Worm (Caenorhabditis elegans): ENCODE measurements around the gene Y48C3A.12.

The Y48C3A.12 gene

DNA sequence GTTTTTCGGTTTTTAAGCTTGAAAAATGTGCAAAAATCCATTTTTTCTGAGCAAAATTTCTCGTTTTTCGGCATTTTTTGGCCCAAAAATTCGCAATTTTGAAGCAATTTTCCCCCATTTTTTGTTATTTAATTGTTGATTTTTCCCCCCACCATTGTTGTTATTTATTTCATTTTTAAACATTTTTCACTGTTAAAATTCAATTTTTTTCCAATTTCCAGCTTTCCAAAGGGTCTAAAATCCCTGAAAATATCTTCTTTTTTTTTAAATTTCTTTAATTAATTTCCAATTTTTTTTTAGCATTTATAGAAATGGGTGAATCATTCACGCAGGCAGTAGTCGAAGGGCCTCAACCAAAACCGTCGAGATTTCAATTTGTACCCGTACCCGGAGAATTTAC, at the start of gene Y48C3A.12:
Y48C3A.12 (plus strand) TSS at position 301 of the 400 bp plus-strand sequence.
- TF ChIP-seq ceh-45 (GFP tag; IDR thresholded peaks at IDR 0.05) = no peak

DNA sequence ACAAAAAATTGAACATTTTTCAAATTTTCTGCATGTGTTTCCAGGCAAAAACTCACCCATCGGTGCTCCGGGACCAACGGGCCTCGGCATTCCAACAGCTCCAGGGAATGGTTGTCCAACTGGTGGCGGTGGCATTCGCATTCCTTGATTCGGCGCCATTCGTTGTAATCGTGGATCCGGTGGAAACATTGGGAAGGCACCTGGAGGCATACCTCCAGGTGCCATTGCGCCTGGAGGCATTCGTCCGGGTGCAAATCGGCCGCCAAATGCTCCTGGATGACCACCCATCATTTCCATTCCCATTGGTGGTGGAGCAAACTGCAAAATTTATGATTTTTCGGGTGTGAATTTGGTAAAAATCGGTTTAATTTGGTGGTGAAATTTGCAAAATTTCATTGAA, 49.7 kb upstream of the Y48C3A.12 start:
- no peak for TF ChIP-seq sox-2 (GFP tag; IDR thresholded peaks at IDR 0.05)
- no peak for TF ChIP-seq T23F11.4 (GFP tag; optimal IDR thresholded peaks at IDR 0.05)
- TF ChIP-seq pag-3 (tag; optimal IDR thresholded peaks at IDR 0.05; ENCODE audit: borderline replicate concordance) = no peak
- TF ChIP-seq ceh-34 (tag; optimal IDR thresholded peaks at IDR 0.05) = no peak
- no peak for TF ChIP-seq ceh-18 (tag; optimal IDR thresholded peaks at IDR 0.05)
- no peak for TF ChIP-seq F13H6.1 (tag; optimal IDR thresholded peaks at IDR 0.05)
- no peak for TF ChIP-seq pros-1 (tag; optimal IDR thresholded peaks at IDR 0.05)
- TF ChIP-seq fkh-6 (tag; optimal IDR thresholded peaks at IDR 0.05) = no peak
- TF ChIP-seq ztf-16 (tag; optimal IDR thresholded peaks at IDR 0.05) = no peak
- TF ChIP-seq ceh-30 (tag; optimal IDR thresholded peaks at IDR 0.05) = no peak

DNA sequence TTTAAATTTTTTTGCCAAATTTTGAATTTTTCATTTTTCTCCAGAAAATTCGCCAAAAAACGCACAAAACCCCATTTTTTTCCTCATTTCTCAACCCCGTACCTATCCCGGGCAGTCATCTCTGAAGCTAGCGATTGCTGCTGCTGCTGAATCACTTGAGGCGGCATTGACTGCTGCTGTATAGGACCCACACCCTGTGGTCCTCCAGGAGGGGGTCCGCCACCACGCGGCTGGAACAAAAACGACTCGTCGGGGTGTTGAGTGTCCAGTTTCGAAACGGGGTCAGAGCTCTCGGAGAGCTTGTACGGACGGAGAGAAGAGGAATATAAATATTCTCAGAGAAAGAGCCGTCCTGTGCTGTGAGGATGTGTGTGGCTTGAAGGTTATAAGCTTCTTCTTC, 45.9 kb upstream of the Y48C3A.12 start, which contains the start of gene sam-10:
sam-10 (minus strand) TSS at position 167 of the 400 bp plus-strand sequence.
- no peak for TF ChIP-seq pha-2 (tag; optimal IDR thresholded peaks at IDR 0.05)
- TF ChIP-seq pros-1 (tag; optimal IDR thresholded peaks at IDR 0.05) = no peak
- TF ChIP-seq K02D7.2 (tag; optimal IDR thresholded peaks at IDR 0.05) = no peak
- no peak for TF ChIP-seq fkh-6 (tag; optimal IDR thresholded peaks at IDR 0.05)
- TF ChIP-seq C38D4.7 (GFP tag; optimal IDR thresholded peaks at IDR 0.05) = no peak
- TF ChIP-seq madf-2 (tag; optimal IDR thresholded peaks at IDR 0.05) = no peak
- TF ChIP-seq pax-1 (tag; optimal IDR thresholded peaks at IDR 0.05) = no peak

DNA sequence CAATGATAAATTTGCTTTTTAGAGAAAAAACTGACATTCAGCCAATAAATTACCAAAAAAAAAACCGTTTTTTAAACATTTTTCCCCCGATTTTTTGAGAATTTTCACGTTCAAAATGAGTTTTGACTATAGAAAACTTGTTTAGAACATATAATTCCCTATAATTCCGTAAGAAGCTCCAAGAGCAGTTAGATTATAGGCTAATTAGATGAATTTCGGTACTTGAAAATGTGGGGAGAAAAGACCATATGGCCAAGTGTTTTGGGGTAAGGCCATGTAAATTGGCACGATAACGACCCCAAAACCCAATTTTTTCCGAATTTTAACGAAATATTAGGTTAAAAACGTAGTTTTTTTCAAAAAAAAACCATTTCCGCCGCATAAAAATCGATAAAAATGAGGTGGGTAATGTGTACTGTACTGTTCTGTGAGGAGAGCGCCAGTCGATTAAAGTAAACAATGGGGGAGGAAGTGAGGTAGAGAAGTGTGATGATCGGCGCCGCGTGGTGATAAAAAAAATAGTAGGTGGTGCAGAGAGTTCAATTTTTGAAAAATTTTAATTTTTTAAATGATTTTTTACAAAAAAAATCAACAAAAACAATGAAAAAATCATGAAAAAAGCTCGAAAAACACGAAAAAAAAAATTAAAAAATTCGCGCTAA, 43.0 kb upstream of the Y48C3A.12 start:
- TF ChIP-seq unc-42 (tag; optimal IDR thresholded peaks at IDR 0.05) (peak; percentile 52), ceh-2 (tag; optimal IDR thresholded peaks at IDR 0.05) (no peak)

DNA sequence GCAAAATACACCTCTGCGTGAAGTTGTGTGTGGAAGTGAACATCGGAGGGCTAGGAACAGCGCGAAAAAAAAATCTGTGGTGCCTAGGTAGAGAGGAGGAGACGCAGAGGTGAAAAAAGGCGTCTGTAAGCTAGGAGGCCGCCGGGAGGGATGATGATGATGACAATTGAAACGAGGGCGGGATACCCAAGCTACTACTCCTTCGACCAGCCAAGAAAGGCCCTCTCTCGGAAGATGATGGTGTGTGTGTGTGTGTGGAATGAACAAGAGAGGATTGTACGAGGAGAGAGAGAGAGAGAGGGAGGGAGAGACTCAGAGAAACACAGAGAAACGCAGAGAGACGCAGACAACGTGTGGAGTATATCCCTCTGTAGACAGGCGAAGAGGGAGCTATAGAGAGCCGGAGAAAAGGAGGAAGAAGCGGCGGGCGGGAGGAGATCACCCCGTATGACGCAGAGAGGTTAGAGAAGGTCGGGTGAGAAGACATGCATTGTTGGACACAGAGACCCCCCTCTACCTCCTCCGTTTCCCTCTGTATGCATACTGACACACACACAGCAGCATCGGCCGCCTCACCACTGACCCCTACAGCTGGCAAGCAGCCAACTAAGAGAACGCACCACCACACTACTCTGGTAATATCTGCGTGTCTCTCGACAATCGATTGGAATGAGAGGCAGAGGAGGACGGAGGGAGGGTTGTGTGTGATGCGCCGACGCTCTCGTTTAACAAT, 41.1 kb upstream of the Y48C3A.12 start:
- TF ChIP-seq syd-9 (tag; optimal IDR thresholded peaks at IDR 0.05) (peak; percentile 77), che-1 (tag; optimal IDR thresholded peaks at IDR 0.05) (no peak), ceh-18 (tag; optimal IDR thresholded peaks at IDR 0.05) (peak; percentile 97), gmeb-2 (tag; optimal IDR thresholded peaks at IDR 0.05) (peak; percentile 15), ceh-48 (tag; optimal IDR thresholded peaks at IDR 0.05) (peak; percentile 85), ceh-22 (tag; optimal IDR thresholded peaks at IDR 0.05) (peak; percentile 26), pat-9 (tag; optimal IDR thresholded peaks at IDR 0.05) (peak; percentile 51), F13H6.1 (tag; optimal IDR thresholded peaks at IDR 0.05) (peak; percentile 73), ama-1 (optimal IDR thresholded peaks at IDR 0.05) (peak; percentile 18), ceh-30 (tag; optimal IDR thresholded peaks at IDR 0.05) (peak; percentile 55), nhr-232 (tag; optimal IDR thresholded peaks at IDR 0.05) (no peak), Y22D7AL.16 (tag; optimal IDR thresholded peaks at IDR 0.05) (no peak), hlh-15 (tag; optimal IDR thresholded peaks at IDR 0.05) (no peak), eyg-1 (tag; optimal IDR thresholded peaks at IDR 0.05) (peak; percentile 49), pros-1 (tag; optimal IDR thresholded peaks at IDR 0.05) (peak; percentile 97), dve-1 (tag; optimal IDR thresholded peaks at IDR 0.05) (peak; percentile 90), nhr-11 (tag; optimal IDR thresholded peaks at IDR 0.05) (no peak), pha-4 (tag; optimal IDR thresholded peaks at IDR 0.05) (no peak), elt-2 (tag; optimal IDR thresholded peaks at IDR 0.05) (no peak), unc-55 (GFP tag; optimal IDR thresholded peaks at IDR 0.05) (peak; percentile 48), ceh-34 (tag; optimal IDR thresholded peaks at IDR 0.05) (peak; percentile 94), K09A11.1 (tag; optimal IDR thresholded peaks at IDR 0.05; ENCODE audit: insufficient read depth) (peak; percentile 50), ref-2 (tag; optimal IDR thresholded peaks at IDR 0.05) (peak; percentile 93), pqm-1 (tag; optimal IDR thresholded peaks at IDR 0.05) (no peak), ceh-6 (GFP tag; optimal IDR thresholded peaks at IDR 0.05) (peak; percentile 13), elt-4 (tag; optimal IDR thresholded peaks at IDR 0.05) (no peak), lim-6 (tag; optimal IDR thresholded peaks at IDR 0.05) (no peak), ttx-3 (tag; optimal IDR thresholded peaks at IDR 0.05) (no peak), madf-2 (tag; optimal IDR thresholded peaks at IDR 0.05) (peak; percentile 75), fkh-6 (tag; optimal IDR thresholded peaks at IDR 0.05) (no peak), unc-42 (tag; optimal IDR thresholded peaks at IDR 0.05) (peak; percentile 70), odd-2 (tag; optimal IDR thresholded peaks at IDR 0.05) (no peak), ceh-2 (tag; optimal IDR thresholded peaks at IDR 0.05) (peak; percentile 56)
